Worm (Caenorhabditis elegans) whole organism, dauer: Measurements from ENCODE around the gene allo-1.
"Not testable (repeated sequence)": the region's sequence is repeated elsewhere in the genome, so short reads cannot be mapped to it uniquely, and the experiment has no call there.

Experiments used
- unc-62 ChIP-seq: sonication (generic microtip); optimal IDR thresholded peaks from 2 replicates; lab custom pipeline; 2017; ENCODE audit warnings: missing biosample characterization, missing genetic modification reagents, missing genetic modification characterization

Gene allo-1

ce11 chrIV:10656770-10657323, 40.0 kb downstream of the allo-1 start, which contains the start of gene K08C7.1:
TSS of gene K08C7.1 (plus strand) at chrIV:10656812.
- no peak for TF ChIP-seq unc-62 (GFP tag; lab: Kevin White, UChicago)

- TF ChIP-seq unc-62 (GFP tag; lab: Kevin White, UChicago): not testable (repeated sequence)
These were observed 42.8 kb downstream of the allo-1 start, which contains the start of gene glb-19 for ce11 chrIV:10654047-10654446. TSS of gene glb-19 (minus strand) at chrIV:10654147.
